Fruit fly (Drosophila melanogaster) whole organism, embryonic: ENCODE data around the gene RhoGAP93B.

Source experiments
- CG10543 ChIP-seq: fragments of 200-800 bp; sonication (Bioruptor generic); optimal IDR thresholded peaks from 3 replicates; lab custom pipeline; 2017; ENCODE audit warnings: missing biosample characterization, mild to moderate bottlenecking, missing genetic modification characterization, moderate library complexity
- CG11560 ChIP-seq: fragments of 200-800 bp; sonication (Bioruptor generic); IDR thresholded peaks from 3 replicates; pipeline ENCODE4 v1.3.6; 2022; ENCODE audit warnings: missing biosample characterization, missing genetic modification characterization
- CG12104 ChIP-seq: fragments of 200-800 bp; sonication (Bioruptor generic); optimal IDR thresholded peaks from 3 replicates; lab custom pipeline; 2016; ENCODE audit warnings: missing biosample characterization, missing genetic modification characterization
- CG14441 ChIP-seq: fragments of 200-800 bp; sonication (Bioruptor generic); IDR thresholded peaks from 2 replicates; pipeline ENCODE4 v1.3.6; 2022; ENCODE audit warnings: missing biosample characterization, missing genetic modification characterization
- CG15514 ChIP-seq: fragments of 200-800 bp; sonication (Bioruptor generic); optimal IDR thresholded peaks from 3 replicates; lab custom pipeline; 2017; ENCODE audit warnings: missing biosample characterization, missing genetic modification characterization, mild to moderate bottlenecking, moderate library complexity, missing genetic modification reagents
- CG17361 ChIP-seq: fragments of 200-800 bp; sonication (Bioruptor generic); IDR thresholded peaks from 3 replicates; pipeline ENCODE4 v1.3.6; 2022; ENCODE audit warnings: missing biosample characterization, missing genetic modification characterization
- CG17385 ChIP-seq: fragments of 200-800 bp; sonication (Bioruptor generic); optimal IDR thresholded peaks from 3 replicates; lab custom pipeline; 2018; ENCODE audit warnings: missing biosample characterization, mild to moderate bottlenecking, missing genetic modification characterization
- CG18011 ChIP-seq: fragments of 200-800 bp; sonication (Bioruptor generic); optimal IDR thresholded peaks from 2 replicates; lab custom pipeline; 2017; ENCODE audit warnings: missing biosample characterization, missing genetic modification characterization, mild to moderate bottlenecking, moderate library complexity, missing genotype
- CG18262 ChIP-seq: fragments of 200-800 bp; optimal IDR thresholded peaks from 3 replicates; lab custom pipeline; 2019; ENCODE audit warnings: missing biosample characterization, mild to moderate bottlenecking, missing genetic modification characterization, moderate library complexity
- CG2129 ChIP-seq: fragments of 200-800 bp; sonication (Bioruptor generic); IDR thresholded peaks from 2 replicates; pipeline ENCODE4 v1.3.6; 2022; ENCODE audit warnings: missing biosample characterization, missing genetic modification characterization; ENCODE audit not compliant: partially characterized antibody
- CG31224 ChIP-seq: fragments of 200-800 bp; sonication (Bioruptor generic); IDR thresholded peaks from 2 replicates; pipeline ENCODE4 v1.3.6; 2022; ENCODE audit warnings: missing biosample characterization, missing genetic modification characterization
- CG34376 ChIP-seq: fragments of 200-800 bp; sonication (Bioruptor generic); optimal IDR thresholded peaks from 2 replicates; lab custom pipeline; 2018; ENCODE audit warnings: missing biosample characterization, mild to moderate bottlenecking, missing genetic modification characterization
- CG4617 ChIP-seq: fragments of 200-800 bp; sonication (Bioruptor generic); optimal IDR thresholded peaks from 3 replicates; lab custom pipeline; 2016; ENCODE audit warnings: missing biosample characterization, missing genetic modification characterization, borderline replicate concordance
- CG7786 ChIP-seq: fragments of 200-800 bp; sonication (Bioruptor generic); optimal IDR thresholded peaks from 2 replicates; lab custom pipeline; 2016; ENCODE audit warnings: missing biosample characterization, missing genetic modification characterization
- CG9437 ChIP-seq: fragments of 200-800 bp; sonication (Bioruptor generic); optimal IDR thresholded peaks from 2 replicates; lab custom pipeline; 2018; ENCODE audit warnings: missing biosample characterization, mild to moderate bottlenecking, missing genetic modification characterization
- Chrac-16 ChIP-seq: fragments of 200-800 bp; sonication (Bioruptor generic); optimal IDR thresholded peaks from 3 replicates; lab custom pipeline; 2016; ENCODE audit warnings: missing biosample characterization, missing genetic modification characterization
- Dref ChIP-seq: fragments of 200-800 bp; sonication (Bioruptor generic); IDR thresholded peaks from 2 replicates; pipeline ENCODE4 v1.3.6; 2022; ENCODE audit warnings: missing biosample characterization, missing genetic modification characterization
- E2f2 ChIP-seq: fragments of 200-800 bp; sonication (Bioruptor generic); IDR thresholded peaks from 2 replicates; pipeline ENCODE4 v1.3.6; 2022; ENCODE audit warnings: missing biosample characterization, missing genetic modification characterization
- Fer3 ChIP-seq: fragments of 200-800 bp; sonication (Bioruptor generic); optimal IDR thresholded peaks from 2 replicates; lab custom pipeline; 2018; ENCODE audit warnings: missing biosample characterization, mild to moderate bottlenecking, missing genetic modification characterization, moderate library complexity
- Gsc ChIP-seq: fragments of 200-800 bp; sonication (Bioruptor generic); IDR thresholded peaks from 2 replicates; pipeline ENCODE4 v1.3.6; 2022; ENCODE audit warnings: missing biosample characterization, missing genetic modification characterization
- HLHmδ ChIP-seq: fragments of 200-800 bp; sonication (Bioruptor generic); optimal IDR thresholded peaks from 2 replicates; lab custom pipeline; 2018; ENCODE audit warnings: missing biosample characterization, mild to moderate bottlenecking, missing genetic modification characterization, moderate library complexity
- Hr78 ChIP-seq, 2 experiments: fragments of 200-800 bp in 1 of 2; fragments of >200 bp in 1 of 2; sonication (Bioruptor generic) in 1 of 2; optimal IDR thresholded peaks; 2 replicates each; lab custom pipeline; 2017 to 2019; ENCODE audit warnings: missing biosample characterization in 2 of 2, missing genetic modification characterization in 2 of 2, mild to moderate bottlenecking in 1 of 2, moderate library complexity in 1 of 2
- NC2β ChIP-seq: fragments of 200-800 bp; sonication (Bioruptor generic); optimal IDR thresholded peaks from 2 replicates; lab custom pipeline; 2016; ENCODE audit warnings: missing biosample characterization, missing genetic modification characterization
- NK7.1 ChIP-seq: fragments of 200-800 bp; sonication (Bioruptor generic); optimal IDR thresholded peaks from 3 replicates; lab custom pipeline; 2016; ENCODE audit warnings: missing biosample characterization, missing genetic modification characterization
- Oaz ChIP-seq: fragments of 200-800 bp; sonication (Bioruptor generic); IDR thresholded peaks from 2 replicates; pipeline ENCODE4 v1.3.6; 2022; ENCODE audit warnings: missing biosample characterization, missing genetic modification characterization
- ase ChIP-seq: fragments of 200-800 bp; sonication (Bioruptor generic); IDR thresholded peaks from 3 replicates; pipeline ENCODE4 v1.3.6; 2022; ENCODE audit warnings: missing biosample characterization, missing genetic modification characterization
- ash1 ChIP-seq: fragments of 200-800 bp; sonication (Bioruptor generic); optimal IDR thresholded peaks from 2 replicates; lab custom pipeline; 2018; ENCODE audit warnings: missing biosample characterization, mild to moderate bottlenecking, missing genetic modification characterization
- crc ChIP-seq: fragments of 200-800 bp; sonication (Bioruptor generic); optimal IDR thresholded peaks from 2 replicates; lab custom pipeline; 2016; ENCODE audit warnings: missing biosample characterization, missing genetic modification characterization
- cwo ChIP-seq: fragments of 200-800 bp; sonication (Bioruptor generic); optimal IDR thresholded peaks from 3 replicates; lab custom pipeline; 2017; ENCODE audit warnings: missing biosample characterization, missing genetic modification characterization, mild to moderate bottlenecking, moderate library complexity, missing genetic modification reagents
- exex ChIP-seq: fragments of 200-800 bp; sonication (Bioruptor generic); optimal IDR thresholded peaks from 4 replicates; lab custom pipeline; 2018; ENCODE audit warnings: missing biosample characterization, mild to moderate bottlenecking, missing genetic modification characterization, moderate library complexity
- gce ChIP-seq: fragments of 200-800 bp; sonication (Bioruptor generic); IDR thresholded peaks from 3 replicates; pipeline ENCODE4 v1.3.6; 2022; ENCODE audit warnings: missing biosample characterization, missing genetic modification characterization
- grn ChIP-seq: fragments of 200-800 bp; sonication (Bioruptor generic); optimal IDR thresholded peaks from 3 replicates; lab custom pipeline; 2017; ENCODE audit warnings: missing biosample characterization, missing genetic modification characterization
- hb ChIP-seq: fragments of 200-800 bp; sonication (Bioruptor generic); IDR thresholded peaks from 3 replicates; pipeline ENCODE4 v1.3.6; 2022; ENCODE audit warnings: missing biosample characterization, missing genetic modification characterization; ENCODE audit not compliant: partially characterized antibody
- kah ChIP-seq: fragments of 200-800 bp; sonication (Bioruptor generic); optimal IDR thresholded peaks from 2 replicates; lab custom pipeline; 2018; ENCODE audit warnings: missing biosample characterization, mild to moderate bottlenecking, missing genetic modification characterization
- kni ChIP-seq: fragments of 200-800 bp; sonication (Bioruptor generic); optimal IDR thresholded peaks from 3 replicates; lab custom pipeline; 2017; ENCODE audit warnings: mild to moderate bottlenecking, missing biosample characterization, missing genetic modification reagents, missing genetic modification characterization
- lola ChIP-seq, 3 experiments: fragments of >200 bp in 2 of 3; fragments of 200-800 bp in 1 of 3; sonication (Bioruptor generic) in 1 of 3; optimal IDR thresholded peaks; 2 replicates each; lab custom pipeline; 2017 to 2019; ENCODE audit warnings: missing biosample characterization in 3 of 3, missing genetic modification characterization in 3 of 3, mild to moderate bottlenecking in 1 of 3, moderate library complexity in 1 of 3
- nerfin-2 ChIP-seq: fragments of 200-800 bp; sonication (Bioruptor generic); IDR thresholded peaks from 2 replicates; pipeline ENCODE4 v1.3.6; 2022; ENCODE audit warnings: missing biosample characterization, missing genetic modification characterization; ENCODE audit not compliant: partially characterized antibody
- p53 ChIP-seq: fragments of 200-800 bp; sonication (Bioruptor generic); optimal IDR thresholded peaks from 2 replicates; lab custom pipeline; 2016; ENCODE audit warnings: missing biosample characterization, missing genetic modification characterization
- phol ChIP-seq: fragments of 200-800 bp; sonication (Bioruptor generic); optimal IDR thresholded peaks from 3 replicates; lab custom pipeline; 2018; ENCODE audit warnings: missing biosample characterization, mild to moderate bottlenecking, missing genetic modification characterization, moderate library complexity
- sd ChIP-seq: fragments of 200-800 bp; sonication (Bioruptor generic); optimal IDR thresholded peaks from 3 replicates; lab custom pipeline; 2018; ENCODE audit warnings: missing biosample characterization, mild to moderate bottlenecking, missing genetic modification characterization, moderate library complexity
- slbo ChIP-seq: fragments of 200-800 bp; sonication (Bioruptor generic); IDR thresholded peaks from 2 replicates; pipeline ENCODE4 v1.3.6; 2022; ENCODE audit warnings: missing biosample characterization, missing genetic modification characterization
- slou ChIP-seq: fragments of 200-800 bp; sonication (Bioruptor generic); optimal IDR thresholded peaks from 3 replicates; lab custom pipeline; 2016; ENCODE audit warnings: missing biosample characterization, missing genetic modification characterization
- so ChIP-seq: fragments of 200-800 bp; sonication (Bioruptor generic); IDR thresholded peaks from 3 replicates; pipeline ENCODE4 v1.3.6; 2022; ENCODE audit warnings: missing biosample characterization, missing genetic modification characterization
- stwl ChIP-seq: fragments of 200-800 bp; sonication (Bioruptor generic); optimal IDR thresholded peaks from 3 replicates; lab custom pipeline; 2018; ENCODE audit warnings: missing biosample characterization, mild to moderate bottlenecking, missing genetic modification characterization, moderate library complexity
- sug ChIP-seq: fragments of 200-800 bp; optimal IDR thresholded peaks from 2 replicates; lab custom pipeline; 2019; ENCODE audit warnings: missing biosample characterization, mild to moderate bottlenecking, missing genetic modification characterization, moderate library complexity
- tna ChIP-seq: fragments of 200-800 bp; sonication (Bioruptor generic); IDR thresholded peaks from 2 replicates; pipeline ENCODE4 v1.3.6; 2022; ENCODE audit warnings: missing biosample characterization, missing genetic modification characterization; ENCODE audit not compliant: partially characterized antibody
- vfl ChIP-seq: fragments of 200-800 bp; sonication (Bioruptor generic); optimal IDR thresholded peaks from 2 replicates; lab custom pipeline; 2016; ENCODE audit warnings: missing biosample characterization, missing genetic modification characterization

The RhoGAP93B gene

dm6 chr3R:21111046-21111480, 13.4 kb upstream of the RhoGAP93B start, which contains the start of gene Rab11 (continued):
- TF ChIP-seq crc (GFP tag; lab: Kevin White, UChicago) (no peak), NC2β (GFP tag; lab: Kevin White, UChicago) (no peak)
- TF ChIP-seq, all 482 proteins: peak for 223

- TF ChIP-seq lola (GFP tag; optimal IDR thresholded peaks at IDR 0.05; lab: Kevin White, UChicago) (no peak), exex (tag; lab: Kevin White, UChicago) (peak; percentile 77), Hr78 (GFP tag; optimal IDR thresholded peaks at IDR 0.05; lab: Kevin White, UChicago) (no peak), grn (peak; percentile 78), CG12104 (no peak), sug (tag; lab: Kevin White, UChicago) (peak; percentile 19), CG15514 (GFP tag; lab: Kevin White, UChicago) (no peak), kah (GFP tag; lab: Kevin White, UChicago) (no peak), phol (no peak), gce (GFP tag; lab: Robert Waterston, UW) (no peak), p53 (no peak), cwo (GFP tag; lab: Kevin White, UChicago) (peak; percentile 60), CG14441 (GFP tag; lab: Robert Waterston, UW) (no peak), Chrac-16 (GFP tag; lab: Kevin White, UChicago) (no peak), CG7786 (GFP tag; lab: Kevin White, UChicago) (no peak), hb (GFP tag; lab: Robert Waterston, UW) (no peak), sd (peak; percentile 4), CG17385 (GFP tag; lab: Kevin White, UChicago) (no peak), Fer3 (tag; lab: Kevin White, UChicago) (no peak), CG11560 (no peak), slou (GFP tag; lab: Kevin White, UChicago) (no peak), stwl (tag; lab: Kevin White, UChicago) (no peak), ash1 (GFP tag; lab: Kevin White, UChicago) (no peak)
Observed at dm6 chr3R:21109712-21110111, 12.1 kb upstream of the RhoGAP93B start.

- TF ChIP-seq slbo (GFP tag; lab: Robert Waterston, UW) (peak; percentile 70), NK7.1 (GFP tag; lab: Kevin White, UChicago) (no peak), CG17361 (peak; percentile 31; the same call in 1 of the 3 replicates), E2f2 (GFP tag; lab: Robert Waterston, UW) (peak; percentile 80), CG2129 (GFP tag; lab: Robert Waterston, UW) (no peak), kni (GFP tag; lab: Kevin White, UChicago) (peak; percentile 10), Gsc (no peak), so (0 out of 3 replicates have a peak, but pooled peaks have one; percentile 23), nerfin-2 (peak; percentile 66), tna (GFP tag; lab: Robert Waterston, UW) (peak; percentile 24), CG34376 (GFP tag; lab: Kevin White, UChicago) (peak; percentile 53), HLHmδ (GFP tag; lab: Kevin White, UChicago) (no peak), ase (GFP tag; lab: Robert Waterston, UW) (peak; percentile 39; the same call in 1 of the 3 replicates), Oaz (GFP tag; lab: Robert Waterston, UW) (0 out of 2 replicates have a peak, but pooled peaks have one; percentile 17), CG31224 (no peak), CG4617 (GFP tag; lab: Kevin White, UChicago) (peak; percentile 17), CG18262 (peak; percentile 54), CG10543 (peak; percentile 67), CG18011 (GFP tag; lab: Kevin White, UChicago) (peak; percentile 17), vfl (GFP tag; lab: Kevin White, UChicago) (no peak), CG9437 (GFP tag; lab: Kevin White, UChicago) (peak; percentile 50), Dref (GFP tag; lab: Robert Waterston, UW) (peak; percentile 71)
Observed at dm6 chr3R:21107907-21108591, 10.4 kb upstream of the RhoGAP93B start, which contains the start of the genes Sec15 and rtet. Gene Sec15 (minus strand): TSS chr3R:21107972. Gene rtet (plus strand): TSS chr3R:21108446.
